Fruit fly (Drosophila melanogaster) whole organism, adult: ENCODE results near the gene dUTPase.

Experiments
- CG11617 ChIP-seq: fragments of 200-800 bp; sonication (Bioruptor generic); optimal IDR thresholded peaks from 2 replicates; lab custom pipeline; 2017; ENCODE audit warnings: mild to moderate bottlenecking, missing biosample characterization, missing genetic modification reagents, missing genetic modification characterization
- CG33017 ChIP-seq: fragments of 200-800 bp; sonication (Bioruptor generic); optimal IDR thresholded peaks from 2 replicates; lab custom pipeline; 2018; ENCODE audit warnings: missing biosample characterization, mild to moderate bottlenecking, missing genetic modification characterization, moderate library complexity
- cic ChIP-seq: fragments of 200-800 bp; sonication (Bioruptor generic); optimal IDR thresholded peaks from 2 replicates; lab custom pipeline; 2017; ENCODE audit warnings: missing biosample characterization, mild to moderate bottlenecking, missing genetic modification characterization, moderate library complexity
- tj ChIP-seq: fragments of 200-800 bp; sonication (Bioruptor generic); optimal IDR thresholded peaks from 3 replicates; lab custom pipeline; 2017; ENCODE audit warnings: missing biosample characterization, mild to moderate bottlenecking, missing genetic modification characterization, moderate library complexity

DNA sequence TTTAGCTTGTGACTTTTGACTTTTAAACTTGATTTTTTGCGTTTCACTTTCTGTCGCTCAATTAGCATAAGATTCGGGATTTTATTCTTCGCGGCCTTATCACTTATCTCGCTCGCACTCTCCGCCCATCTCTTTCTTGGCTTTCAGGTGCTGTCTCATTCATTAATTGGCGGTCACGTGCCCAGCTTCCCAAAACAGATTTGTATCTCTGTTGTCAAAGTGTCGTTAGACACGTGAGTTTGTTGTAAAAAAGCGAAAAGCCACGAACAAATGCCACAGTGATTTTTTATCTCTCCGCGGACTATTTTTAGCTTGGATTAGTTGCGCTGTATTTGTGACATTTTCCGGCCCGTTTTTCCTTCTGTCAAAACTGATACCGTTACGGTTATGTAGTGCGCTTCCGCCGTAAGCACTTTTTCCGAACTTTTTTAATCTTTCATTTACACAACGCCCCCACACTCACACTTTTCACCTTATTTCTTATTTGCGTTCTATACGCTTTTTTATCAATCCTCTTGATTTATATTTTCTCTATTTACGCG, 45.8 kb downstream of the dUTPase start:
- TF ChIP-seq tj (GFP tag; lab: Kevin White, UChicago) (no peak), CG33017 (tag; lab: Kevin White, UChicago) (no peak), cic (GFP tag; lab: Kevin White, UChicago) (no peak), CG11617 (GFP tag; lab: Kevin White, UChicago) (no peak)
